Fruit fly (Drosophila melanogaster): Measurements from ENCODE around the gene FER.

FER gene

dm6 chr3R:9401127-9401603 lies 6.8 kb upstream of the FER start, which contains the start of the genes RpL34b and CG8132 (continued):
- TF ChIP-seq CG9215 (GFP tag; IDR thresholded peaks at IDR 0.05), result peak; percentile 95
- peak; percentile 97 for TF ChIP-seq CG13296 (GFP tag; optimal IDR thresholded peaks at IDR 0.05)
- peak; percentile 99 for TF ChIP-seq Med (GFP tag)
- peak; percentile 95 for TF ChIP-seq tx (GFP tag; optimal IDR thresholded peaks at IDR 0.05)
- TF ChIP-seq CG9932 (GFP tag; IDR thresholded peaks at IDR 0.05), result peak; percentile 98
- peak; percentile 95 for TF ChIP-seq CG12744 (GFP tag; optimal IDR thresholded peaks at IDR 0.05)
- peak; percentile 87 for TF ChIP-seq CG18011 (GFP tag; optimal IDR thresholded peaks at IDR 0.05)
- TF ChIP-seq CG15696 (tag; optimal IDR thresholded peaks at IDR 0.05), result peak; percentile 94
- peak; percentile 96 for TF ChIP-seq PHDP (tag; optimal IDR thresholded peaks at IDR 0.05)
- TF ChIP-seq CG13775 (GFP tag; optimal IDR thresholded peaks at IDR 0.05), result peak; percentile 96
- TF ChIP-seq CG1024 (GFP tag; IDR thresholded peaks at IDR 0.05), result peak; percentile 88
- peak; percentile 93 for TF ChIP-seq ro (GFP tag; IDR thresholded peaks at IDR 0.05)
- TF ChIP-seq Aef1 (GFP tag; IDR thresholded peaks at IDR 0.05), result peak; percentile 97
- peak; percentile 94 to 97 for TF ChIP-seq Hr51 (GFP tag; optimal IDR thresholded peaks at IDR 0.05)
- peak; percentile 58; the same call in 1 of the 2 replicates for TF ChIP-seq bbx (GFP tag; IDR thresholded peaks at IDR 0.05; ENCODE audit: partially characterized antibody)
- peak; percentile 94 for TF ChIP-seq seq (GFP tag; IDR thresholded peaks at IDR 0.05)
- TF ChIP-seq CG13123 (GFP tag; optimal IDR thresholded peaks at IDR 0.05), result peak; percentile 100
- TF ChIP-seq maf-S (GFP tag; optimal IDR thresholded peaks at IDR 0.05), result peak; percentile 97
- TF ChIP-seq CG11085 (GFP tag; IDR thresholded peaks at IDR 0.05), result peak; percentile 97
- TF ChIP-seq kni (GFP tag; optimal IDR thresholded peaks at IDR 0.05), result peak; percentile 96
- peak; percentile 92 for TF ChIP-seq CG4282 (GFP tag; optimal IDR thresholded peaks at IDR 0.05)
- peak; percentile 94 for TF ChIP-seq klu (GFP tag; IDR thresholded peaks at IDR 0.05)
- peak; percentile 93 for TF ChIP-seq CG17328 (GFP tag; IDR thresholded peaks at IDR 0.05)
- TF ChIP-seq amos (GFP tag; IDR thresholded peaks at IDR 0.05; ENCODE audit: partially characterized antibody), result peak; percentile 69
- no peak for TF ChIP-seq CG8478 (optimal IDR thresholded peaks at IDR 0.05)
- peak; percentile 91 for TF ChIP-seq CG17612 (GFP tag; IDR thresholded peaks at IDR 0.05)
- TF ChIP-seq CG12391 (tag; optimal IDR thresholded peaks at IDR 0.05), result peak; percentile 97
- peak; percentile 90 for TF ChIP-seq peb (GFP tag; IDR thresholded peaks at IDR 0.05)
- peak; percentile 89 for TF ChIP-seq CG10462 (GFP tag; optimal IDR thresholded peaks at IDR 0.05)
- TF ChIP-seq repo (GFP tag; optimal IDR thresholded peaks at IDR 0.05), result peak; percentile 89
- TF ChIP-seq CG14014 (GFP tag; IDR thresholded peaks at IDR 0.05), result peak; percentile 94
- TF ChIP-seq CG12769 (tag; optimal IDR thresholded peaks at IDR 0.05), result no peak
- TF ChIP-seq fd64A (GFP tag; optimal IDR thresholded peaks at IDR 0.05), result peak; percentile 85
- TF ChIP-seq fru (optimal IDR thresholded peaks at IDR 0.05), result no peak
- peak; percentile 95 for TF ChIP-seq CG4404 (GFP tag; IDR thresholded peaks at IDR 0.05)
- peak; percentile 79 for TF ChIP-seq CG30020 (tag; optimal IDR thresholded peaks at IDR 0.05)
- TF ChIP-seq org-1 (GFP tag; optimal IDR thresholded peaks at IDR 0.05), result peak; percentile 88
- TF ChIP-seq E2f2 (GFP tag; IDR thresholded peaks at IDR 0.05), result peak; percentile 78
- peak; percentile 97 for TF ChIP-seq ci (GFP tag; IDR thresholded peaks at IDR 0.05)
- no peak for TF ChIP-seq CG1832 (GFP tag; optimal IDR thresholded peaks at IDR 0.05)
- peak; percentile 94 for TF ChIP-seq CG6765 (GFP tag; optimal IDR thresholded peaks at IDR 0.05)
- TF ChIP-seq CG43689 (GFP tag; IDR thresholded peaks at IDR 0.05), result peak; percentile 89
- TF ChIP-seq wor (GFP tag; IDR thresholded peaks at IDR 0.05), result peak; percentile 80
- TF ChIP-seq Rx (GFP tag; IDR thresholded peaks at IDR 0.05), result peak; percentile 96
- peak; percentile 92 for TF ChIP-seq CG16863 (GFP tag; optimal IDR thresholded peaks at IDR 0.05)
- peak; percentile 96 for TF ChIP-seq CG1233 (GFP tag; optimal IDR thresholded peaks at IDR 0.05)
- peak; percentile 34; the same call in 1 of the 2 replicates for TF ChIP-seq Dip2 (GFP tag; IDR thresholded peaks at IDR 0.05)
- TF ChIP-seq caup (GFP tag; optimal IDR thresholded peaks at IDR 0.05; ENCODE audit: severe bottlenecking), result peak; percentile 97
- TF ChIP-seq jing (GFP tag; optimal IDR thresholded peaks at IDR 0.05), result peak; percentile 75
- TF ChIP-seq gro (GFP tag; optimal IDR thresholded peaks at IDR 0.05), result peak; percentile 95
- peak; percentile 94 for TF ChIP-seq MESR4 (GFP tag; optimal IDR thresholded peaks at IDR 0.05)
- TF ChIP-seq H2.0 (GFP tag; IDR thresholded peaks at IDR 0.05), result peak; percentile 91

All from whole organism, embryonic.